Fruit fly (Drosophila melanogaster) whole organism, embryonic: ENCODE data around the gene simj.

Experiments used
- Ada2b ChIP-seq: fragments of 200-800 bp; sonication (Bioruptor generic); IDR thresholded peaks from 2 replicates; pipeline ENCODE4 v1.3.6; 2022; ENCODE audit warnings: missing biosample characterization, missing genetic modification characterization
- Atf6 ChIP-seq: fragments of 200-800 bp; sonication (Bioruptor generic); IDR thresholded peaks from 2 replicates; pipeline ENCODE4 v1.3.6; 2022; ENCODE audit warnings: missing biosample characterization, missing genetic modification characterization
- BtbVII ChIP-seq: fragments of 200-800 bp; sonication (Bioruptor generic); optimal IDR thresholded peaks from 3 replicates; lab custom pipeline; 2017; ENCODE audit warnings: missing biosample characterization, mild to moderate bottlenecking, missing genetic modification characterization
- Bteb2 ChIP-seq: fragments of 200-800 bp; sonication (Bioruptor generic); optimal IDR thresholded peaks from 2 replicates; lab custom pipeline; 2016; ENCODE audit warnings: missing biosample characterization, missing genetic modification characterization
- CG10321 ChIP-seq: fragments of 200-800 bp; sonication (Bioruptor generic); IDR thresholded peaks from 2 replicates; pipeline ENCODE4 v1.3.6; 2022; ENCODE audit warnings: missing biosample characterization, missing genetic modification characterization
- CG11504 ChIP-seq: fragments of 200-800 bp; sonication (Bioruptor generic); optimal IDR thresholded peaks from 3 replicates; lab custom pipeline; 2019; ENCODE audit warnings: missing biosample characterization, mild to moderate bottlenecking, missing genetic modification characterization, moderate library complexity
- CG12391 ChIP-seq: fragments of 200-800 bp; sonication (Bioruptor generic); optimal IDR thresholded peaks from 3 replicates; lab custom pipeline; 2018; ENCODE audit warnings: missing biosample characterization, mild to moderate bottlenecking, missing genetic modification characterization, moderate library complexity
- CG12942 ChIP-seq: fragments of 200-800 bp; sonication (Bioruptor generic); optimal IDR thresholded peaks from 3 replicates; lab custom pipeline; 2016; ENCODE audit warnings: missing biosample characterization, missing genetic modification characterization
- CG13296 ChIP-seq: fragments of 200-800 bp; sonication (Bioruptor generic); optimal IDR thresholded peaks from 3 replicates; lab custom pipeline; 2018; ENCODE audit warnings: missing biosample characterization, mild to moderate bottlenecking, missing genetic modification characterization
- CG15514 ChIP-seq: fragments of 200-800 bp; sonication (Bioruptor generic); optimal IDR thresholded peaks from 3 replicates; lab custom pipeline; 2017; ENCODE audit warnings: missing biosample characterization, missing genetic modification characterization, mild to moderate bottlenecking, moderate library complexity, missing genetic modification reagents
- CG16815 ChIP-seq: fragments of 200-800 bp; sonication (Bioruptor generic); optimal IDR thresholded peaks from 3 replicates; lab custom pipeline; 2017; ENCODE audit warnings: missing biosample characterization, mild to moderate bottlenecking, missing genetic modification characterization
- CG2889 ChIP-seq: fragments of 200-800 bp; sonication (Bioruptor generic); IDR thresholded peaks from 3 replicates; pipeline ENCODE4 v1.3.6; 2022; ENCODE audit warnings: missing biosample characterization, missing genetic modification characterization
- CG3281 ChIP-seq: fragments of 200-800 bp; sonication (Bioruptor generic); optimal IDR thresholded peaks from 3 replicates; lab custom pipeline; 2017; ENCODE audit warnings: missing biosample characterization, mild to moderate bottlenecking, missing genetic modification characterization
- CG4328 ChIP-seq: fragments of 200-800 bp; sonication (Bioruptor generic); optimal IDR thresholded peaks from 3 replicates; lab custom pipeline; 2017; ENCODE audit warnings: missing biosample characterization, missing genetic modification reagents, missing genetic modification characterization
- CG6175 ChIP-seq: fragments of 200-800 bp; sonication (Bioruptor generic); IDR thresholded peaks from 3 replicates; pipeline ENCODE4 v1.3.6; 2022; ENCODE audit warnings: missing biosample characterization, missing genetic modification characterization
- CG7839 ChIP-seq: fragments of 200-800 bp; sonication (Bioruptor generic); optimal IDR thresholded peaks from 3 replicates; lab custom pipeline; 2018; ENCODE audit warnings: missing biosample characterization, mild to moderate bottlenecking, missing genetic modification characterization, moderate library complexity
- CG7928 ChIP-seq: fragments of 200-800 bp; sonication (Bioruptor generic); optimal IDR thresholded peaks from 2 replicates; lab custom pipeline; 2017; ENCODE audit warnings: missing biosample characterization, mild to moderate bottlenecking, missing genetic modification characterization
- CkIIα-i1 ChIP-seq: fragments of 200-800 bp; sonication (Bioruptor generic); IDR thresholded peaks from 2 replicates; pipeline ENCODE4 v1.3.6; 2022; ENCODE audit warnings: missing biosample characterization, missing genetic modification characterization
- Dbx ChIP-seq: fragments of 200-800 bp; sonication (Bioruptor generic); IDR thresholded peaks from 3 replicates; pipeline ENCODE4 v1.3.6; 2022; ENCODE audit warnings: missing biosample characterization, missing genetic modification characterization
- Doc3 ChIP-seq: fragments of 200-800 bp; sonication (Bioruptor generic); IDR thresholded peaks from 3 replicates; pipeline ENCODE4 v1.3.6; 2022; ENCODE audit warnings: missing biosample characterization, missing genetic modification characterization; ENCODE audit not compliant: partially characterized antibody
- E2f2 ChIP-seq: fragments of 200-800 bp; sonication (Bioruptor generic); IDR thresholded peaks from 2 replicates; pipeline ENCODE4 v1.3.6; 2022; ENCODE audit warnings: missing biosample characterization, missing genetic modification characterization
- Eip74EF ChIP-seq, 2 experiments: fragments of 200-800 bp in 1 of 2; fragments of >200 bp in 1 of 2; sonication (Bioruptor generic) in 1 of 2; optimal IDR thresholded peaks; 2 replicates each; lab custom pipeline; 2017 to 2019; ENCODE audit warnings: missing biosample characterization in 2 of 2, missing genetic modification characterization in 2 of 2, mild to moderate bottlenecking in 1 of 2, moderate library complexity in 1 of 2
- Gug ChIP-seq: fragments of 200-800 bp; sonication (Bioruptor generic); IDR thresholded peaks from 4 replicates; pipeline ENCODE4 v1.3.6; 2022; ENCODE audit warnings: missing biosample characterization, missing genetic modification characterization
- Kr ChIP-seq: fragments of 200-800 bp; sonication (Bioruptor generic); optimal IDR thresholded peaks from 2 replicates; lab custom pipeline; 2017; ENCODE audit warnings: missing biosample characterization, mild to moderate bottlenecking, missing genetic modification characterization
- Mes4 ChIP-seq: fragments of 200-800 bp; sonication (Bioruptor generic); optimal IDR thresholded peaks from 2 replicates; lab custom pipeline; 2016; ENCODE audit warnings: missing biosample characterization, missing genetic modification characterization
- NC2β ChIP-seq: fragments of 200-800 bp; sonication (Bioruptor generic); optimal IDR thresholded peaks from 2 replicates; lab custom pipeline; 2016; ENCODE audit warnings: missing biosample characterization, missing genetic modification characterization
- Rx ChIP-seq: fragments of 200-800 bp; sonication (Bioruptor generic); IDR thresholded peaks from 2 replicates; pipeline ENCODE4 v1.3.6; 2022; ENCODE audit warnings: missing biosample characterization, missing genetic modification characterization
- Trl ChIP-seq, 3 experiments: fragments of >200 bp in 2 of 3; fragments of 200-800 bp in 1 of 3; sonication (Bioruptor generic) in 1 of 3; optimal IDR thresholded peaks; 2 replicates in 1 of 3; 3 replicates in 2 of 3; lab custom pipeline; 2016 to 2017; ENCODE audit warnings: missing biosample characterization in 1 of 3, missing genetic modification characterization in 1 of 3
- Usf ChIP-seq: fragments of 200-800 bp; sonication (Bioruptor generic); optimal IDR thresholded peaks from 2 replicates; lab custom pipeline; 2017; ENCODE audit warnings: missing genotype, missing biosample characterization, missing genetic modification characterization
- YL-1 ChIP-seq: fragments of 200-800 bp; sonication (Bioruptor generic); optimal IDR thresholded peaks from 3 replicates; lab custom pipeline; 2017; ENCODE audit warnings: missing biosample characterization, mild to moderate bottlenecking, missing genetic modification characterization
- ap ChIP-seq: fragments of 200-800 bp; sonication (Bioruptor generic); IDR thresholded peaks from 2 replicates; pipeline ENCODE4 v1.3.6; 2022; ENCODE audit warnings: missing biosample characterization, missing genetic modification characterization
- ase ChIP-seq: fragments of 200-800 bp; sonication (Bioruptor generic); IDR thresholded peaks from 3 replicates; pipeline ENCODE4 v1.3.6; 2022; ENCODE audit warnings: missing biosample characterization, missing genetic modification characterization
- bowl ChIP-seq: fragments of 200-800 bp; sonication (Bioruptor generic); IDR thresholded peaks from 2 replicates; pipeline ENCODE4 v1.3.6; 2022; ENCODE audit warnings: missing biosample characterization, missing genetic modification characterization
- br ChIP-seq: fragments of >200 bp; optimal IDR thresholded peaks from 2 replicates; lab custom pipeline; 2017
- chn ChIP-seq: fragments of 200-800 bp; sonication (Bioruptor generic); optimal IDR thresholded peaks from 2 replicates; lab custom pipeline; 2016; ENCODE audit warnings: missing biosample characterization, missing genetic modification characterization
- cwo ChIP-seq: fragments of 200-800 bp; sonication (Bioruptor generic); optimal IDR thresholded peaks from 3 replicates; lab custom pipeline; 2017; ENCODE audit warnings: missing biosample characterization, missing genetic modification characterization, mild to moderate bottlenecking, moderate library complexity, missing genetic modification reagents
- grau ChIP-seq: fragments of 200-800 bp; optimal IDR thresholded peaks from 3 replicates; lab custom pipeline; 2019; ENCODE audit warnings: missing biosample characterization, mild to moderate bottlenecking, missing genetic modification characterization, moderate library complexity
- gro ChIP-seq: fragments of 200-800 bp; sonication (Bioruptor generic); optimal IDR thresholded peaks from 2 replicates; lab custom pipeline; 2016; ENCODE audit warnings: missing biosample characterization, missing genetic modification characterization
- knrl ChIP-seq: fragments of 200-800 bp; sonication (Bioruptor generic); IDR thresholded peaks from 3 replicates; pipeline ENCODE4 v1.3.6; 2022; ENCODE audit warnings: missing biosample characterization, missing genetic modification characterization; ENCODE audit not compliant: partially characterized antibody
- lab ChIP-seq: fragments of 200-800 bp; sonication (Bioruptor generic); optimal IDR thresholded peaks from 3 replicates; lab custom pipeline; 2017; ENCODE audit warnings: missing biosample characterization, missing genetic modification characterization, mild to moderate bottlenecking, moderate library complexity, missing genetic modification reagents
- lov ChIP-seq, 2 experiments: fragments of 200-800 bp in 1 of 2; fragments of >200 bp in 1 of 2; sonication (Bioruptor generic) in 1 of 2; IDR thresholded peaks in 1 of 2; optimal IDR thresholded peaks in 1 of 2; 2 replicates in 1 of 2; 3 replicates in 1 of 2; pipeline versions ENCODE4 v1.3.6 to Lab custom; 2017 to 2022; ENCODE audit warnings: missing biosample characterization in 1 of 2, missing genetic modification characterization in 1 of 2
- mld ChIP-seq: fragments of 200-800 bp; sonication (Bioruptor generic); IDR thresholded peaks from 3 replicates; pipeline ENCODE4 v1.3.6; 2022; ENCODE audit warnings: missing biosample characterization, missing genetic modification characterization; ENCODE audit not compliant: partially characterized antibody
- onecut ChIP-seq: fragments of 200-800 bp; sonication (Bioruptor generic); IDR thresholded peaks from 2 replicates; pipeline ENCODE4 v1.3.6; 2022; ENCODE audit warnings: missing biosample characterization, missing genetic modification characterization
- phol ChIP-seq: fragments of 200-800 bp; sonication (Bioruptor generic); optimal IDR thresholded peaks from 3 replicates; lab custom pipeline; 2018; ENCODE audit warnings: missing biosample characterization, mild to moderate bottlenecking, missing genetic modification characterization, moderate library complexity
- repo ChIP-seq: fragments of 200-800 bp; sonication (Bioruptor generic); optimal IDR thresholded peaks from 2 replicates; lab custom pipeline; 2016; ENCODE audit warnings: missing biosample characterization, missing genetic modification characterization
- sr ChIP-seq: fragments of 200-800 bp; sonication (Bioruptor generic); IDR thresholded peaks from 3 replicates; pipeline ENCODE4 v1.3.6; 2022; ENCODE audit warnings: missing biosample characterization, missing genetic modification characterization
- tin ChIP-seq: fragments of 200-800 bp; sonication (Bioruptor generic); optimal IDR thresholded peaks from 3 replicates; lab custom pipeline; 2016; ENCODE audit warnings: missing biosample characterization, missing genetic modification characterization
- twi ChIP-seq: fragments of 200-800 bp; optimal IDR thresholded peaks from 2 replicates; lab custom pipeline; 2019; ENCODE audit warnings: missing biosample characterization, mild to moderate bottlenecking, missing genetic modification characterization, moderate library complexity
- wek ChIP-seq: fragments of 200-800 bp; sonication (Bioruptor generic); optimal IDR thresholded peaks from 3 replicates; lab custom pipeline; 2018; ENCODE audit warnings: missing biosample characterization, mild to moderate bottlenecking, missing genetic modification characterization, moderate library complexity

Gene simj

dm6 chr3L:10659993-10660743, 4.4 kb upstream of the simj start (continued):
- TF ChIP-seq Ada2b (GFP tag; lab: Robert Waterston, UW) (no peak), Kr (peak; percentile 37), twi (tag; lab: Kevin White, UChicago) (peak; percentile 64), CG2889 (GFP tag; lab: Robert Waterston, UW) (no peak), lab (GFP tag; lab: Kevin White, UChicago) (no peak), Trl (optimal IDR thresholded peaks at IDR 0.05; lab: Kevin White, UChicago) (peak; percentile 46 to 51), Trl (GFP tag; optimal IDR thresholded peaks at IDR 0.05; lab: Kevin White, UChicago) (no peak), wek (GFP tag; lab: Kevin White, UChicago) (no peak), E2f2 (GFP tag; lab: Robert Waterston, UW) (no peak), Doc3 (GFP tag; lab: Robert Waterston, UW) (no peak), bowl (GFP tag; lab: Robert Waterston, UW) (no peak), Gug (GFP tag; lab: Robert Waterston, UW) (no peak), CG13296 (no peak), cwo (GFP tag; lab: Kevin White, UChicago) (no peak), CG3281 (GFP tag; lab: Kevin White, UChicago) (no peak), chn (no peak), lov (optimal IDR thresholded peaks at IDR 0.05; lab: Kevin White, UChicago) (no peak), lov (GFP tag; IDR thresholded peaks at IDR 0.05; lab: Robert Waterston, UW) (0 out of 3 replicates have a peak, but pooled peaks have one; percentile 13), grau (tag; lab: Kevin White, UChicago) (peak; percentile 92), phol (tag; lab: Kevin White, UChicago) (peak; percentile 32), ap (no peak), YL-1 (GFP tag; lab: Kevin White, UChicago) (no peak), CG10321 (no peak), Bteb2 (GFP tag; lab: Kevin White, UChicago) (no peak), Atf6 (GFP tag; lab: Robert Waterston, UW) (no peak), knrl (GFP tag; lab: Robert Waterston, UW) (no peak), NC2β (GFP tag; lab: Kevin White, UChicago) (no peak), CG12391 (tag; lab: Kevin White, UChicago) (peak; percentile 50), Mes4 (GFP tag; lab: Kevin White, UChicago) (no peak), CG12942 (GFP tag; lab: Kevin White, UChicago) (no peak), Eip74EF (GFP tag; optimal IDR thresholded peaks at IDR 0.05; lab: Kevin White, UChicago) (no peak), Rx (GFP tag; lab: Robert Waterston, UW) (no peak), repo (GFP tag; lab: Kevin White, UChicago) (no peak), sr (GFP tag; lab: Robert Waterston, UW) (no peak), tin (GFP tag; lab: Kevin White, UChicago) (no peak), br (lab: Kevin White, UChicago) (no peak), CkIIα-i1 (GFP tag; lab: Robert Waterston, UW) (no peak), Usf (no peak), gro (GFP tag; lab: Kevin White, UChicago) (no peak), onecut (GFP tag; lab: Robert Waterston, UW) (no peak), mld (no peak), CG4328 (GFP tag; lab: Kevin White, UChicago) (no peak), CG6175 (GFP tag; lab: Robert Waterston, UW) (no peak), ase (GFP tag; lab: Robert Waterston, UW) (no peak), CG7839 (peak; percentile 23), CG15514 (GFP tag; lab: Kevin White, UChicago) (no peak), CG16815 (GFP tag; lab: Kevin White, UChicago) (no peak), BtbVII (GFP tag; lab: Kevin White, UChicago) (no peak), CG11504 (tag; lab: Kevin White, UChicago) (peak; percentile 43), CG7928 (GFP tag; lab: Kevin White, UChicago) (no peak), Dbx (GFP tag; lab: Robert Waterston, UW) (no peak)
